Fruit fly (Drosophila melanogaster) whole organism, embryonic: ENCODE measurements around the gene MtnE.

Experiments
- ATbp ChIP-seq: fragments of 200-800 bp; sonication (Bioruptor generic); optimal IDR thresholded peaks from 2 replicates; lab custom pipeline; 2017; ENCODE audit warnings: missing biosample characterization, mild to moderate bottlenecking, missing genetic modification characterization, missing genetic modification reagents
- CG10267 ChIP-seq: fragments of 200-800 bp; sonication (Bioruptor generic); optimal IDR thresholded peaks from 2 replicates; lab custom pipeline; 2018; ENCODE audit warnings: missing biosample characterization, mild to moderate bottlenecking, missing genetic modification characterization, moderate library complexity
- CG11085 ChIP-seq: fragments of 200-800 bp; sonication (Bioruptor generic); IDR thresholded peaks from 2 replicates; pipeline ENCODE4 v1.3.6; 2022; ENCODE audit warnings: missing biosample characterization, missing genetic modification characterization
- CG11723 ChIP-seq: fragments of 200-800 bp; sonication (Bioruptor generic); optimal IDR thresholded peaks from 2 replicates; lab custom pipeline; 2017; ENCODE audit warnings: missing biosample characterization, mild to moderate bottlenecking, missing genetic modification characterization
- CG12071 ChIP-seq: fragments of 200-800 bp; sonication (Bioruptor generic); optimal IDR thresholded peaks from 3 replicates; lab custom pipeline; 2018; ENCODE audit warnings: missing biosample characterization, mild to moderate bottlenecking, missing genetic modification characterization
- CG13296 ChIP-seq: fragments of 200-800 bp; sonication (Bioruptor generic); optimal IDR thresholded peaks from 3 replicates; lab custom pipeline; 2018; ENCODE audit warnings: missing biosample characterization, mild to moderate bottlenecking, missing genetic modification characterization
- CG15073 ChIP-seq: fragments of 200-800 bp; sonication (Bioruptor generic); optimal IDR thresholded peaks from 2 replicates; lab custom pipeline; 2016; ENCODE audit warnings: missing biosample characterization, missing genetic modification characterization
- CG16813 ChIP-seq: fragments of 200-800 bp; sonication (Bioruptor generic); IDR thresholded peaks from 3 replicates; pipeline ENCODE4 v1.3.6; 2022; ENCODE audit warnings: missing biosample characterization, missing genetic modification characterization; ENCODE audit not compliant: partially characterized antibody
- CG17328 ChIP-seq: fragments of 200-800 bp; sonication (Bioruptor generic); IDR thresholded peaks from 2 replicates; pipeline ENCODE4 v1.3.6; 2022; ENCODE audit warnings: missing biosample characterization, missing genetic modification characterization
- CG17359 ChIP-seq: fragments of 200-800 bp; sonication (Bioruptor generic); optimal IDR thresholded peaks from 3 replicates; lab custom pipeline; 2018; ENCODE audit warnings: missing biosample characterization, mild to moderate bottlenecking, missing genetic modification characterization, moderate library complexity
- CG17361 ChIP-seq: fragments of 200-800 bp; sonication (Bioruptor generic); IDR thresholded peaks from 3 replicates; pipeline ENCODE4 v1.3.6; 2022; ENCODE audit warnings: missing biosample characterization, missing genetic modification characterization
- CG17568 ChIP-seq: fragments of 200-800 bp; sonication (Bioruptor generic); optimal IDR thresholded peaks from 2 replicates; lab custom pipeline; 2018; ENCODE audit warnings: missing biosample characterization, mild to moderate bottlenecking, missing genetic modification characterization, moderate library complexity
- CG33213 ChIP-seq: fragments of 200-800 bp; sonication (Bioruptor generic); optimal IDR thresholded peaks from 3 replicates; lab custom pipeline; 2016; ENCODE audit warnings: missing biosample characterization, missing genetic modification characterization
- CG34376 ChIP-seq: fragments of 200-800 bp; sonication (Bioruptor generic); optimal IDR thresholded peaks from 2 replicates; lab custom pipeline; 2018; ENCODE audit warnings: missing biosample characterization, mild to moderate bottlenecking, missing genetic modification characterization
- CG3847 ChIP-seq: fragments of 200-800 bp; sonication (Bioruptor generic); IDR thresholded peaks from 2 replicates; pipeline ENCODE4 v1.3.6; 2022; ENCODE audit warnings: missing biosample characterization, missing genetic modification characterization
- CG4328 ChIP-seq: fragments of 200-800 bp; sonication (Bioruptor generic); optimal IDR thresholded peaks from 3 replicates; lab custom pipeline; 2017; ENCODE audit warnings: missing biosample characterization, missing genetic modification reagents, missing genetic modification characterization
- CG4404 ChIP-seq: fragments of 200-800 bp; sonication (Bioruptor generic); IDR thresholded peaks from 2 replicates; pipeline ENCODE4 v1.3.6; 2022; ENCODE audit warnings: missing biosample characterization, missing genetic modification characterization
- CG7357 ChIP-seq: fragments of 200-800 bp; sonication (Bioruptor generic); IDR thresholded peaks from 3 replicates; pipeline ENCODE4 v1.3.6; 2022; ENCODE audit warnings: missing biosample characterization, missing genetic modification characterization
- CG7372 ChIP-seq: fragments of 200-800 bp; sonication (Bioruptor generic); IDR thresholded peaks from 2 replicates; pipeline ENCODE4 v1.3.6; 2022; ENCODE audit warnings: missing biosample characterization, missing genetic modification characterization
- CG8359 ChIP-seq: fragments of 200-800 bp; sonication (Bioruptor generic); optimal IDR thresholded peaks from 2 replicates; lab custom pipeline; 2017; ENCODE audit warnings: missing biosample characterization, mild to moderate bottlenecking, missing genetic modification characterization, borderline replicate concordance
- CG9215 ChIP-seq: fragments of 200-800 bp; sonication (Bioruptor generic); IDR thresholded peaks from 2 replicates; pipeline ENCODE4 v1.3.6; 2022; ENCODE audit warnings: missing biosample characterization, missing genetic modification characterization
- CG9727 ChIP-seq: fragments of 200-800 bp; sonication (Bioruptor generic); optimal IDR thresholded peaks from 3 replicates; lab custom pipeline; 2017; ENCODE audit warnings: missing biosample characterization, mild to moderate bottlenecking, missing genetic modification characterization
- HLHmδ ChIP-seq: fragments of 200-800 bp; sonication (Bioruptor generic); optimal IDR thresholded peaks from 2 replicates; lab custom pipeline; 2018; ENCODE audit warnings: missing biosample characterization, mild to moderate bottlenecking, missing genetic modification characterization, moderate library complexity
- Lpt ChIP-seq: fragments of >200 bp; optimal IDR thresholded peaks from 2 replicates; lab custom pipeline; 2018; ENCODE audit warnings: missing biosample characterization, missing genetic modification characterization
- Max ChIP-seq: fragments of 200-800 bp; sonication (Bioruptor generic); optimal IDR thresholded peaks from 2 replicates; lab custom pipeline; 2016; ENCODE audit warnings: missing biosample characterization, mild to moderate bottlenecking, missing genetic modification characterization
- Scr ChIP-seq: fragments of 200-800 bp; sonication (Bioruptor generic); IDR thresholded peaks from 2 replicates; pipeline ENCODE4 v1.3.6; 2022; ENCODE audit warnings: missing biosample characterization, missing genetic modification characterization; ENCODE audit not compliant: partially characterized antibody
- Six4 ChIP-seq: fragments of 200-800 bp; sonication (Bioruptor generic); optimal IDR thresholded peaks from 2 replicates; lab custom pipeline; 2016; ENCODE audit warnings: missing biosample characterization, missing genetic modification characterization
- Stat92E ChIP-seq, 3 experiments: fragments of >200 bp in 2 of 3; fragments of 200-800 bp in 1 of 3; sonication (Bioruptor generic) in 1 of 3; optimal IDR thresholded peaks; 2 replicates each; lab custom pipeline; 2017 to 2019; ENCODE audit warnings: missing biosample characterization in 3 of 3, missing genetic modification characterization in 3 of 3, mild to moderate bottlenecking in 1 of 3, moderate library complexity in 1 of 3
- bowl ChIP-seq: fragments of 200-800 bp; sonication (Bioruptor generic); IDR thresholded peaks from 2 replicates; pipeline ENCODE4 v1.3.6; 2022; ENCODE audit warnings: missing biosample characterization, missing genetic modification characterization
- chif ChIP-seq, 2 experiments: fragments of 200-800 bp; sonication (Bioruptor generic); optimal IDR thresholded peaks; 3 replicates each; lab custom pipeline; 2016; ENCODE audit warnings: missing biosample characterization in 2 of 2, missing genetic modification characterization in 2 of 2
- corto ChIP-seq: fragments of 200-800 bp; sonication (Bioruptor generic); optimal IDR thresholded peaks from 2 replicates; lab custom pipeline; 2016; ENCODE audit warnings: missing biosample characterization, mild to moderate bottlenecking, missing genetic modification characterization, moderate library complexity
- dm ChIP-seq: fragments of 200-800 bp; sonication (Bioruptor generic); optimal IDR thresholded peaks from 3 replicates; lab custom pipeline; 2016; ENCODE audit warnings: missing biosample characterization, missing genetic modification characterization
- ems ChIP-seq: fragments of 200-800 bp; sonication (Bioruptor generic); optimal IDR thresholded peaks from 3 replicates; lab custom pipeline; 2016; ENCODE audit warnings: missing biosample characterization, missing genetic modification characterization
- fd102C ChIP-seq: fragments of 200-800 bp; sonication (Bioruptor generic); optimal IDR thresholded peaks from 2 replicates; lab custom pipeline; 2018; ENCODE audit warnings: missing biosample characterization, mild to moderate bottlenecking, missing genetic modification characterization, moderate library complexity
- fd64A ChIP-seq: fragments of 200-800 bp; sonication (Bioruptor generic); optimal IDR thresholded peaks from 3 replicates; lab custom pipeline; 2018; ENCODE audit warnings: missing biosample characterization, mild to moderate bottlenecking, missing genetic modification characterization
- gcm ChIP-seq: fragments of 200-800 bp; sonication (Bioruptor generic); optimal IDR thresholded peaks from 2 replicates; lab custom pipeline; 2019; ENCODE audit warnings: missing biosample characterization, mild to moderate bottlenecking, missing genetic modification characterization, moderate library complexity
- grau ChIP-seq: fragments of 200-800 bp; optimal IDR thresholded peaks from 3 replicates; lab custom pipeline; 2019; ENCODE audit warnings: missing biosample characterization, mild to moderate bottlenecking, missing genetic modification characterization, moderate library complexity
- h ChIP-seq: fragments of >200 bp; optimal IDR thresholded peaks from 2 replicates; lab custom pipeline; 2017
- hkb ChIP-seq, 2 experiments: fragments of 200-800 bp in 1 of 2; fragments of >200 bp in 1 of 2; sonication (Bioruptor generic) in 1 of 2; IDR thresholded peaks in 1 of 2; optimal IDR thresholded peaks in 1 of 2; 2 replicates each; pipeline versions ENCODE4 v1.3.6 to Lab custom; 2017 to 2022; ENCODE audit warnings: missing biosample characterization in 1 of 2, missing genetic modification characterization in 1 of 2
- jumu ChIP-seq: fragments of 200-800 bp; sonication (Bioruptor generic); optimal IDR thresholded peaks from 3 replicates; lab custom pipeline; 2016; ENCODE audit warnings: missing biosample characterization, missing genetic modification characterization
- knrl ChIP-seq: fragments of 200-800 bp; sonication (Bioruptor generic); IDR thresholded peaks from 3 replicates; pipeline ENCODE4 v1.3.6; 2022; ENCODE audit warnings: missing biosample characterization, missing genetic modification characterization; ENCODE audit not compliant: partially characterized antibody
- pb ChIP-seq: fragments of 200-800 bp; sonication (Bioruptor generic); optimal IDR thresholded peaks from 3 replicates; lab custom pipeline; 2016; ENCODE audit warnings: missing biosample characterization, missing genetic modification characterization
- pzg ChIP-seq: fragments of 200-800 bp; sonication (Bioruptor generic); optimal IDR thresholded peaks from 3 replicates; lab custom pipeline; 2018; ENCODE audit warnings: missing biosample characterization, mild to moderate bottlenecking, missing genetic modification characterization, moderate library complexity
- ro ChIP-seq: fragments of 200-800 bp; sonication (Bioruptor generic); IDR thresholded peaks from 2 replicates; pipeline ENCODE4 v1.3.6; 2022; ENCODE audit warnings: missing biosample characterization, missing genetic modification characterization
- stwl ChIP-seq: fragments of 200-800 bp; sonication (Bioruptor generic); optimal IDR thresholded peaks from 3 replicates; lab custom pipeline; 2018; ENCODE audit warnings: missing biosample characterization, mild to moderate bottlenecking, missing genetic modification characterization, moderate library complexity
- tgo ChIP-seq: fragments of 200-800 bp; sonication (Bioruptor generic); IDR thresholded peaks from 3 replicates; pipeline ENCODE4 v1.3.6; 2022; ENCODE audit warnings: missing biosample characterization, missing genetic modification characterization
- trh ChIP-seq: fragments of 200-800 bp; sonication (Bioruptor generic); optimal IDR thresholded peaks from 2 replicates; lab custom pipeline; 2016; ENCODE audit warnings: missing biosample characterization, missing genetic modification characterization
- usp ChIP-seq: fragments of >200 bp; optimal IDR thresholded peaks from 2 replicates; lab custom pipeline; 2017; ENCODE audit warnings: missing biosample characterization, missing genetic modification characterization
- vvl ChIP-seq: fragments of 200-800 bp; sonication (Bioruptor generic); IDR thresholded peaks from 2 replicates; pipeline ENCODE4 v1.3.6; 2022; ENCODE audit warnings: missing biosample characterization, missing genetic modification characterization

MtnE gene

DNA sequence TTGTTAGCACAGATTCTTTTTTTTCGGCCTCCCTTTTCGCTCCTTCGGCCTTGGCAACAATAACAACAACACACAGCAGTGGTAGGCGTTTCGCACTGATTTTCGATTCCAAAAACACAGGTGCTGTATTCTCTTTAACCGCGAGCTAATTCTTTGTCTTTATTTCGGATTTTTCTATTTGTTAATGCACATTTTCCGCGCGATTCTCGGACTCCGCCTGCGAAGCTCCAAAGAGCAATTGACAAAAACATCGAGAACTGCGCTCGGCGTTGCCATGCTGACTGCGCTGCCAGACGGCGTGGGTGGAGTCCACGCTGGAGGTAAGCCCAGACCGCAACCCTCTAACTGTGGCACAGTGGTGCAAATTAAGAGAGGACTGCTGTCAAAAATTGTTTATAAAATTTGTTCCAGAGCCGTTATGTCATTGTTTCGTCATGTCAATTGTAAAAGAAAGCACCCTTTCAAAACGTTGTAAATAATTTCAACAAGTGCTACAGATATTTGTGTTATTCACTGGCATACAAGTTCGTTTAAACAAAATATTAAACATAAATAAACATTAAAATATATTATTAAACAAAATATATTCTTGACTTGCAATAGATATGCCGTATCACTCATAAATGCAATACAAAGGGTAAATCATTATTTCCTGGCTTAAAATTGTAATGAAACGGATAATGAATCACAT is 23.1 kb upstream of the MtnE start, which contains the start of the genes DPCoAC and CG5180 (continued):
- TF ChIP-seq CG15073 (GFP tag; lab: Kevin White, UChicago) (peak; percentile 7), pb (GFP tag; lab: Kevin White, UChicago) (peak; percentile 49), tgo (GFP tag; lab: Robert Waterston, UW) (peak; percentile 72; the same call in 2 of the 3 replicates), ATbp (no peak), trh (GFP tag; lab: Kevin White, UChicago) (no peak), CG3847 (GFP tag; lab: Robert Waterston, UW) (peak; percentile 89), ro (peak; percentile 43), CG34376 (GFP tag; lab: Kevin White, UChicago) (peak; percentile 60), vvl (GFP tag; lab: Robert Waterston, UW) (peak; percentile 80; the same call in 1 of the 2 replicates), CG33213 (GFP tag; lab: Kevin White, UChicago) (peak; percentile 69), usp (no peak), knrl (GFP tag; lab: Robert Waterston, UW) (peak; percentile 48), Stat92E (GFP tag; optimal IDR thresholded peaks at IDR 0.05; lab: Kevin White, UChicago) (peak in 1 of 3 experiments; percentile 83), CG4404 (GFP tag; lab: Robert Waterston, UW) (peak; percentile 48; the same call in 1 of the 2 replicates), pzg (GFP tag; lab: Kevin White, UChicago) (peak; percentile 94), CG17361 (GFP tag; lab: Robert Waterston, UW) (peak; percentile 78), stwl (peak; percentile 47), CG13296 (GFP tag; lab: Kevin White, UChicago) (no peak), CG11085 (GFP tag; lab: Robert Waterston, UW) (peak; percentile 72), CG9215 (peak; percentile 4; the same call in 1 of the 2 replicates), fd102C (GFP tag; lab: Kevin White, UChicago) (no peak), Lpt (GFP tag; lab: Kevin White, UChicago) (no peak), CG17568 (GFP tag; lab: Kevin White, UChicago) (peak; percentile 6), CG8359 (GFP tag; lab: Kevin White, UChicago) (no peak), grau (tag; lab: Kevin White, UChicago) (peak; percentile 60), Max (GFP tag; lab: Kevin White, UChicago) (peak; percentile 53), chif (GFP tag; optimal IDR thresholded peaks at IDR 0.05; lab: Kevin White, UChicago) (peak; percentile 30 to 64), CG9727 (GFP tag; lab: Kevin White, UChicago) (peak; percentile 73), HLHmδ (GFP tag; lab: Kevin White, UChicago) (peak; percentile 8), CG11723 (peak; percentile 53), dm (peak; percentile 67), CG10267 (tag; lab: Kevin White, UChicago) (peak; percentile 60), CG17359 (tag; lab: Kevin White, UChicago) (peak; percentile 56), gcm (no peak), CG7372 (GFP tag; lab: Robert Waterston, UW) (peak; percentile 68; the same call in 1 of the 2 replicates), CG4328 (GFP tag; lab: Kevin White, UChicago) (no peak), CG12071 (GFP tag; lab: Kevin White, UChicago) (no peak), ems (peak; percentile 33), Six4 (GFP tag; lab: Kevin White, UChicago) (peak; percentile 60), fd64A (GFP tag; lab: Kevin White, UChicago) (no peak), CG7357 (GFP tag; lab: Robert Waterston, UW) (peak; percentile 50; the same call in 1 of the 3 replicates), bowl (GFP tag; lab: Robert Waterston, UW) (no peak), CG17328 (GFP tag; lab: Robert Waterston, UW) (peak; percentile 63), Scr (peak; percentile 40), jumu (peak; percentile 77), h (lab: Kevin White, UChicago) (no peak), CG16813 (GFP tag; lab: Robert Waterston, UW) (peak; percentile 51), corto (no peak), hkb (optimal IDR thresholded peaks at IDR 0.05; lab: Kevin White, UChicago) (no peak), hkb (GFP tag; IDR thresholded peaks at IDR 0.05; lab: Robert Waterston, UW) (no peak; the same call in 1 of the 2 replicates)
